Worm (Caenorhabditis elegans): ENCODE data around the gene tmed-4.

DNA sequence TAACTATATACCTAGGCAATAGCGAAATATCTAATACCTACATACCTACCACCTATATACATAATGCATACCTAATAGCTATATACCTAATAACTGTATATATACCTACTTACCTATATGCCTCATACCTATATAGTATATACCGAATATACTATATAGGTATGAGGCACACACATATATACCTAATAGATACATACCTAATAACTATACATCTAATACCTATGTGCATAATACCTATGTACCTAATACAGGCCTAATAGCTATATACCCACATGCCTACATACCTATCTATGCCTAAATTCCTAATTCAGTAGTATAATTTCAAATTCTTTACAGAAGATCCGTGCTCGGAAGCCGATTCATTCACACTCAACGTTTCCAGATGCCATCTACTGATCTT lies 5.6 kb upstream of the tmed-4 start:
- no peak for TF ChIP-seq F44E2.7 (GFP tag; IDR thresholded peaks at IDR 0.05)
- peak in 1 of 2 experiments; percentile 72 for TF ChIP-seq unc-62 (GFP tag; optimal IDR thresholded peaks at IDR 0.05 in 1 of 2)
- no peak for TF ChIP-seq unc-62 (tag; optimal IDR thresholded peaks at IDR 0.05)
- TF ChIP-seq ama-1 (optimal IDR thresholded peaks at IDR 0.05) = no peak
- TF ChIP-seq ztf-11 (tag; optimal IDR thresholded peaks at IDR 0.05) = no peak
- no peak for TF ChIP-seq dpl-1 (GFP tag; optimal IDR thresholded peaks at IDR 0.05)
- TF ChIP-seq fkh-10 (GFP tag; optimal IDR thresholded peaks at IDR 0.05) = no peak
